Worm (Caenorhabditis elegans) whole organism, late embryonic: Measurements from ENCODE around the gene hil-6.

Source experiments
- ceh-24 ChIP-seq: sonication (generic microtip); optimal IDR thresholded peaks from 2 replicates; lab custom pipeline; 2016; ENCODE audit warnings: mild to moderate bottlenecking, missing genetic modification characterization, missing compliant biosample characterization
- ceh-34 ChIP-seq: sonication (generic microtip); optimal IDR thresholded peaks from 2 replicates; lab custom pipeline; 2016; ENCODE audit warnings: mild to moderate bottlenecking, missing genetic modification characterization, missing compliant biosample characterization
- ceh-48 ChIP-seq: sonication (generic microtip); optimal IDR thresholded peaks from 2 replicates; lab custom pipeline; 2016; ENCODE audit warnings: missing genetic modification characterization, inconsistent platforms, missing compliant biosample characterization
- che-1 ChIP-seq: sonication (generic microtip); optimal IDR thresholded peaks from 2 replicates; lab custom pipeline; 2016; ENCODE audit warnings: mild to moderate bottlenecking, missing genetic modification characterization, missing compliant biosample characterization
- elt-2 ChIP-seq: sonication (generic microtip); optimal IDR thresholded peaks from 2 replicates; lab custom pipeline; 2016; ENCODE audit warnings: missing genetic modification reagents, missing genetic modification characterization, missing compliant biosample characterization
- fkh-6 ChIP-seq: sonication (generic microtip); optimal IDR thresholded peaks from 2 replicates; lab custom pipeline; 2016; ENCODE audit warnings: missing genetic modification characterization, missing compliant biosample characterization
- hlh-13 ChIP-seq: fragments of 200-800 bp; sonication (Bioruptor generic); optimal IDR thresholded peaks from 2 replicates; lab custom pipeline; 2018; ENCODE audit warnings: mild to moderate bottlenecking, missing genetic modification characterization, missing compliant biosample characterization
- hlh-30 ChIP-seq: sonication (generic microtip); optimal IDR thresholded peaks from 2 replicates; lab custom pipeline; 2017; ENCODE audit warnings: antibody characterized with exemption, missing genetic modification characterization, missing compliant biosample characterization; ENCODE audit not compliant: insufficient read depth
- lim-6 ChIP-seq: sonication (generic microtip); optimal IDR thresholded peaks from 2 replicates; lab custom pipeline; 2016; ENCODE audit warnings: missing genetic modification characterization, missing compliant biosample characterization
- mec-3 ChIP-seq: sonication (generic microtip); optimal IDR thresholded peaks from 2 replicates; lab custom pipeline; 2016; ENCODE audit warnings: borderline replicate concordance, missing genetic modification characterization, missing compliant biosample characterization
- npax-4 ChIP-seq: sonication (generic microtip); optimal IDR thresholded peaks from 2 replicates; lab custom pipeline; 2016; ENCODE audit warnings: missing genetic modification characterization, missing compliant biosample characterization
- pag-3 ChIP-seq: sonication (generic microtip); optimal IDR thresholded peaks from 2 replicates; lab custom pipeline; 2016; ENCODE audit warnings: missing compliant biosample characterization, missing genetic modification characterization, borderline replicate concordance
- sox-2 ChIP-seq: fragments of 200-800 bp; sonication (Bioruptor generic); IDR thresholded peaks from 2 replicates; pipeline ENCODE4 v1.3.6; 2022; ENCODE audit warnings: missing genetic modification reagents, missing genetic modification characterization, missing compliant biosample characterization
- tbx-2 ChIP-seq: sonication (generic microtip); optimal IDR thresholded peaks from 2 replicates; lab custom pipeline; 2016; ENCODE audit warnings: missing genetic modification characterization, missing compliant biosample characterization
- unc-55 ChIP-seq: sonication (generic microtip); optimal IDR thresholded peaks from 2 replicates; lab custom pipeline; 2017; ENCODE audit warnings: missing biosample characterization, missing genetic modification reagents, missing genetic modification characterization
- ztf-16 ChIP-seq: sonication (generic microtip); optimal IDR thresholded peaks from 2 replicates; lab custom pipeline; 2017; ENCODE audit warnings: missing genetic modification characterization, missing compliant biosample characterization

The hil-6 gene

ce11 chrV:1989220-1989619 is 42.1 kb downstream of the hil-6 start:
- TF ChIP-seq fkh-6 (no peak), npax-4 (tag; lab: Kevin White, UChicago) (no peak), ceh-48 (tag; lab: Kevin White, UChicago) (no peak), hlh-30 (tag; lab: Kevin White, UChicago) (no peak), ceh-24 (tag; lab: Kevin White, UChicago) (no peak)

ce11 chrV:1986954-1987353 is 44.4 kb downstream of the hil-6 start, which contains the start of gene T08B1.1:
T08B1.1 (minus strand) TSS chrV:1987045.
- no peak for TF ChIP-seq sox-2 (GFP tag; lab: Robert Waterston, UW)
- TF ChIP-seq hlh-13, result no peak
- TF ChIP-seq ceh-34 (tag; lab: Kevin White, UChicago), result no peak
- TF ChIP-seq elt-2, result no peak
- TF ChIP-seq mec-3 (tag; lab: Kevin White, UChicago), result no peak
- no peak for TF ChIP-seq che-1 (tag; lab: Kevin White, UChicago)
- TF ChIP-seq pag-3 (tag; lab: Kevin White, UChicago), result no peak
- no peak for TF ChIP-seq unc-55 (GFP tag; lab: Kevin White, UChicago)
- no peak for TF ChIP-seq lim-6
- TF ChIP-seq tbx-2 (tag; lab: Kevin White, UChicago), result no peak
- TF ChIP-seq ztf-16 (tag; lab: Kevin White, UChicago), result no peak
